Worm (Caenorhabditis elegans) whole organism, early embryonic: ENCODE results near the gene K11D12.13.

Experiments
- B0310.2 ChIP-seq: sonication (generic microtip); optimal IDR thresholded peaks from 2 replicates; lab custom pipeline; 2016; ENCODE audit warnings: mild to moderate bottlenecking, missing genetic modification characterization, missing compliant biosample characterization
- F13C5.2 ChIP-seq: sonication (generic microtip); optimal IDR thresholded peaks from 2 replicates; lab custom pipeline; 2017; ENCODE audit warnings: mild to moderate bottlenecking, missing genetic modification characterization, inconsistent platforms, missing compliant biosample characterization
- aly-1 ChIP-seq: sonication (generic microtip); optimal IDR thresholded peaks from 2 replicates; lab custom pipeline; 2016; ENCODE audit warnings: missing genetic modification characterization, missing compliant biosample characterization
- ama-1 ChIP-seq: fragments of 150-350 bp; optimal IDR thresholded peaks from 2 replicates; lab custom pipeline; 2014
- ceh-13 ChIP-seq: fragments of 200-800 bp; sonication (Bioruptor generic); optimal IDR thresholded peaks from 2 replicates; lab custom pipeline; 2018; ENCODE audit warnings: mild to moderate bottlenecking, missing genetic modification characterization, missing compliant biosample characterization
- ceh-36 ChIP-seq: sonication (generic microtip); optimal IDR thresholded peaks from 2 replicates; lab custom pipeline; 2016; ENCODE audit warnings: missing genetic modification characterization, inconsistent platforms, missing compliant biosample characterization
- ets-7 ChIP-seq: sonication (generic microtip); optimal IDR thresholded peaks from 2 replicates; lab custom pipeline; 2016; ENCODE audit warnings: missing genotype, missing genetic modification characterization, missing compliant biosample characterization
- flt-1 ChIP-seq: fragments of 200-800 bp; sonication (Bioruptor generic); IDR thresholded peaks from 2 replicates; pipeline ENCODE4 v1.3.6; 2022; ENCODE audit warnings: missing genetic modification characterization, missing compliant biosample characterization
- hmbx-1 ChIP-seq: sonication (generic microtip); optimal IDR thresholded peaks from 2 replicates; lab custom pipeline; 2016; ENCODE audit warnings: mild to moderate bottlenecking, missing genetic modification characterization, missing compliant biosample characterization
- hmg-4 ChIP-seq: fragments of 200-800 bp; sonication (Bioruptor generic); optimal IDR thresholded peaks from 2 replicates; lab custom pipeline; 2018; ENCODE audit warnings: mild to moderate bottlenecking, missing genetic modification characterization, missing compliant biosample characterization
- hnd-1 ChIP-seq: sonication (generic microtip); optimal IDR thresholded peaks from 2 replicates; lab custom pipeline; 2016; ENCODE audit warnings: missing genetic modification characterization, missing compliant biosample characterization
- pes-1 ChIP-seq: fragments of 200-800 bp; sonication (Bioruptor generic); IDR thresholded peaks from 2 replicates; pipeline ENCODE4 v1.3.6; 2022; ENCODE audit warnings: missing genetic modification reagents, missing genetic modification characterization, missing compliant biosample characterization
- scrt-1 ChIP-seq: fragments of 200-800 bp; sonication (Bioruptor generic); IDR thresholded peaks from 2 replicates; pipeline ENCODE4 v1.3.6; 2022; ENCODE audit warnings: missing genetic modification characterization, missing compliant biosample characterization
- sea-1 ChIP-seq: fragments of 200-800 bp; sonication (Bioruptor generic); conservative IDR thresholded peaks from 2 replicates; pipeline ENCODE4 v1.3.6; 2022; ENCODE audit warnings: missing genetic modification characterization, missing compliant biosample characterization
- tbx-11 ChIP-seq: fragments of 200-800 bp; sonication (Bioruptor generic); IDR thresholded peaks from 2 replicates; pipeline ENCODE4 v1.3.6; 2022; ENCODE audit warnings: missing genetic modification characterization, missing compliant biosample characterization
- tbx-37 ChIP-seq: fragments of 200-800 bp; sonication (Bioruptor generic); conservative IDR thresholded peaks from 2 replicates; pipeline ENCODE4 v1.3.6; 2022; ENCODE audit warnings: missing genetic modification reagents, missing genetic modification characterization, missing compliant biosample characterization
- tra-4 ChIP-seq: sonication (generic microtip); optimal IDR thresholded peaks from 2 replicates; lab custom pipeline; 2017; ENCODE audit warnings: missing genetic modification characterization, missing compliant biosample characterization

K11D12.13 gene

DNA sequence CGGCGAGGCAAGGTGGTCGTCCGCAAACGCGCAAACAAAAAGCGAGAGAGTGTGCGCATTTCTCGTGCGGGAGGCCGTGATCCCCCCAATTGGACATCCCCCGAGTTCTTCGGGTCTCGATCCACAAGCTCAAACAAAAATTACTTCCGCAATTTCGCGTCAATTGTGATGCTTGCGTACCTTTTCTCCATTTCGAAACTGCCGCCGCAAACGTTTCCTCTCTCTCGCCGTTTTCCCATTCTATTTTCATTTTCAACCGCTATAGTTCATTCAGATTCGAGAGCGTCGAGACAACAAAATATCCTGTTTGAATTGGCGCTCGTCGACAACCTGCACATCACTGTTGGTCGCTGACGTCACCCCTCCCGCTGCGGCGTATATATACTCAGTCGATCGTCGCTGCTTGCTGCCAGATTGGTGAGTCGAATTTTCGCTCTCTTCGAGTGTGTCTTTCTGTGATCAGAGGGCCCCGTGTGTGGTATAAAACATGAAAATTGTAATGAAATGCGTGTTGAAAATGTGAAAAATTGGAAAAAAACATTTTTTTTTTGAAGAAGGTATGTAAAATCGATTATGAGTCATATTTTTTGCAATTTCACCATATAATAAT is 16.2 kb downstream of the K11D12.13 start, which contains the start of the genes pqn-51 and K11D12.14:
TSS of gene pqn-51 (plus strand) at position 275 of the 610 bp plus-strand sequence.
TSS of gene K11D12.14 (plus strand) at position 304 of the 610 bp plus-strand sequence.
- 0 out of 2 replicates have a peak, but pooled peaks have one; percentile 32 for TF ChIP-seq pes-1 (GFP tag; lab: Robert Waterston, UW)
- TF ChIP-seq hnd-1: no peak
- TF ChIP-seq F13C5.2 (tag; lab: Kevin White, UChicago): peak; percentile 71
- TF ChIP-seq scrt-1 (GFP tag; lab: Robert Waterston, UW): peak; percentile 85
- no peak for TF ChIP-seq ceh-13 (GFP tag; lab: Kevin White, UChicago)
- 0 out of 2 replicates have a peak, but pooled peaks have one; percentile 20 for TF ChIP-seq flt-1 (GFP tag; lab: Robert Waterston, UW)
- no peak for TF ChIP-seq B0310.2
- peak; percentile 15 for TF ChIP-seq hmg-4 (GFP tag; lab: Kevin White, UChicago)
- TF ChIP-seq tra-4 (tag; lab: Kevin White, UChicago): no peak

DNA sequence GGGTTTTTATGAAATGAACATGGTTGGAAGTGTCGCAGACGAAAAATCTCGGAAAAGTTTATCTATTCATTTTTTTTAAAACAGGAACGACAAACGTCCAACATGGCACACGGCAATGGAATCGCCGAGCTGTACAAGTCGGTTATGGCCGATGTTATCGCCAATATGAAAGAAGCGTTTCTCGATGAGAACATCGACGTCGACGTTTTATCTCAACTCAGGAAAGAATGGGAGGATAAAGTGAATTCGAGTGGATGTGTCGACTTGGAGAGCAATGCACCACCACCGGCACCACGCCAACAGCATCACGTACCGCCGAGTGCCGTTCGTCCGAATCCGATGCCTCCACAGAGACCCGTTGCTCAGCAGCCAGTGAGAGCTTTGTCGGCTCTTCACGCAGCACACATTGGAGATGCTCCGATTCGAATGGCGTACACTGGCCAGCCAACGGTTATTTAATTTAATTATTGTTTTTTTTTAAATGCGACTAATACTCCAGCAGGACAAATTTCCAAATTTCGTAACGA is 16.9 kb downstream of the K11D12.13 start:
- no peak for TF ChIP-seq B0310.2
- no peak for TF ChIP-seq ceh-36
- TF ChIP-seq sea-1: no peak
- no peak for TF ChIP-seq ets-7 (tag; lab: Kevin White, UChicago)
- no peak for TF ChIP-seq scrt-1 (GFP tag; lab: Robert Waterston, UW)
- TF ChIP-seq tra-4 (tag; lab: Kevin White, UChicago): no peak

DNA sequence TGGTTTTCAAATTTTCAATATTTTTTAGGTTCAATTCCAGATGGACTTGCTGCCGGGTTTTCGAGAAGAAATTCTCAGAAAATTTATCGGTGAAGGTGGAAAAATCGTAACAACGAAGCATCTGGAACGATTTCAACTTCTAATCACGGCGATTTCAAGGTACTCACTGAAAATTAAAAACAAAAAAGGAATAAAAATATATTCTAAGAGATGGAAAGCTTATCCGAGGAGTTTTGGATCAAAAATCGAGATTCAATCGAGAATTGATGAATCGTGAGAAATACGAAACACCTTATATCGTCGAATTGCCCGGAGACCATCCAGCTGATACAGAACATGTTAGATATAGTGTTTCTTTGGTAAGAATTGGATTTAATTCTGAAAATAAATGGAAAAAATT is 19.0 kb downstream of the K11D12.13 start, which contains the start of gene K11D12.12:
TSS of gene K11D12.12 (plus strand) at position 29 of the 400 bp plus-strand sequence.
- TF ChIP-seq tbx-11 (GFP tag; lab: Robert Waterston, UW) (no peak), ceh-13 (GFP tag; lab: Kevin White, UChicago) (no peak)

DNA sequence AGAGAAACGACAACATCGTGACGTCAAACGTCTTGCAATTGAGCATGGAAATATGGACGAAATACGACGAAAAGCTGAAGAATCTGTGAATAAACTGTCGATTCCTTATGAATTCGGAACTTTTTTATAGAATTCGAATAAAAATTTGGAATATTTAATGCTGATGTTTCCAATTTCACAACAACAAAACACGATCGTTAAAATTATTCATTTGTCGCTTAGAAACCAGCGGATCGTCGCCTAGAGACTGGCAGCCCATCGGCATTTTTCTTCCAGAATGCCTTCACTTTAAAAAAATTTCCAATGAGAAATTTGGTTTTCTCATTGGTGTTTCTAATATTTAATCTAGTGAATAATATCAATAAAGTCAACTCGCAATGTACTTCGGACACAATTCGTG is 20.1 kb downstream of the K11D12.13 start, which contains the start of gene cwp-4:
TSS of gene cwp-4 (plus strand) at position 301 of the 400 bp plus-strand sequence.
- no peak for TF ChIP-seq hnd-1
- no peak for TF ChIP-seq tbx-11 (GFP tag; lab: Robert Waterston, UW)
- no peak for TF ChIP-seq flt-1 (GFP tag; lab: Robert Waterston, UW)
- no peak for TF ChIP-seq ama-1 (lab: Kevin White, UChicago)
- no peak for TF ChIP-seq ceh-13 (GFP tag; lab: Kevin White, UChicago)
- TF ChIP-seq tbx-37 (GFP tag; lab: Robert Waterston, UW): no peak
- TF ChIP-seq tra-4 (tag; lab: Kevin White, UChicago): no peak
- no peak for TF ChIP-seq pes-1 (GFP tag; lab: Robert Waterston, UW)
- TF ChIP-seq hmbx-1 (tag; lab: Kevin White, UChicago): no peak

DNA sequence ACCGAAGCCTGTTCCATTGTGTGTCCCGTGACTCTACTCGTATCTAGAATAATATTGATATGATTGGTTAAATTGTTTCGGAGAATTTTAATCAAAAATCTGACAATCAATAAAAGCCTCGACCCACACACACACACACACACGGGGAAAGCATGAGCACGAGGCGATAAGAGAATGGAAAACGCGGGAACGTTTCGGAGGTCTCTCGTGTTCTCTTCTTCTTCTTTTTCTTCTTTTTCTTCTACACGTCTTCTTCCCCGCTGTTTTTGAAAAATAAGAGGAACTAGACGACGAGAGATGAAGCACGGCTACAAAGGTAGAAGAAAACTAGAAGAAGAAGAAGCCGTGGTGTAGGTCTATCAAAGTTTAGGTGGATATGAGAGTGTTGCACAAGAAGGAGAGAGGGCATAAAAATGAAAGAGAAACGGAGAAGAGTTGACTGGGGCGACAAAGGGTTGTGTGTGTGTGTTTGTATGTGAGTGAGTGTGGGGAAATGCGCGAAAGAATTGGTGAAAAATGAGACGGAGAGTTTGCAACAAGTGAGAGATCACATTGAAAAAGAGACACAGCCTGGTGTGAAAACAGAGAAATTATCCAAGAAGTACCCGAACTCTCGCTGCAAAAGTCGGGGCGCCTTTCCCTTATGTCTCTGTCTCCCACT is 31.7 kb downstream of the K11D12.13 start, which contains the start of gene mlk-1:
TSS of gene mlk-1 (minus strand) at position 51 of the 661 bp plus-strand sequence.
- TF ChIP-seq F13C5.2 (tag; lab: Kevin White, UChicago) (peak; percentile 12), hmg-4 (GFP tag; lab: Kevin White, UChicago) (no peak), ceh-36 (no peak), ceh-13 (GFP tag; lab: Kevin White, UChicago) (no peak)

DNA sequence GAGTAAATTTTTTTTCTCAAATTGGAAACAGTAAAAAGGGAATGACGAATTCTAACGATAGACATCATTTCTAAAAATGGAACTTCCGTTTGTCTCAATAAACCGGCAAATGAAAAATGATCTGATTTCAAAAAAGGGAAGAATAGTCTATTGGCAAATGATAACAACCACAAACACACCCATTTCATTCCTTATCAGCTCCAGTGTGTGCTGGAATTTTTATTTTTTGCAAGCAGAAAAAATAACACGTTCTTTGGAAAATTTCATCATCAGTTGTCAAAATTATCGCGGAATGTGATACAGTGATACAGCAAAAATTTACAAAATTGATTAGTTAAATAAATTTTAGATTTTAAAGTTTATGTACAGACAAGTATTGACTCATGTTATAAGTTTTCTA is 34.2 kb downstream of the K11D12.13 start:
- TF ChIP-seq B0310.2 (no peak), ama-1 (lab: Kevin White, UChicago) (no peak), ets-7 (tag; lab: Kevin White, UChicago) (no peak), ceh-13 (GFP tag; lab: Kevin White, UChicago) (no peak), scrt-1 (GFP tag; lab: Robert Waterston, UW) (no peak), ceh-36 (no peak), aly-1 (tag; lab: Kevin White, UChicago) (no peak), tbx-37 (GFP tag; lab: Robert Waterston, UW) (no peak), sea-1 (no peak), tra-4 (tag; lab: Kevin White, UChicago) (no peak), flt-1 (GFP tag; lab: Robert Waterston, UW) (no peak), F13C5.2 (tag; lab: Kevin White, UChicago) (no peak), hnd-1 (no peak)

DNA sequence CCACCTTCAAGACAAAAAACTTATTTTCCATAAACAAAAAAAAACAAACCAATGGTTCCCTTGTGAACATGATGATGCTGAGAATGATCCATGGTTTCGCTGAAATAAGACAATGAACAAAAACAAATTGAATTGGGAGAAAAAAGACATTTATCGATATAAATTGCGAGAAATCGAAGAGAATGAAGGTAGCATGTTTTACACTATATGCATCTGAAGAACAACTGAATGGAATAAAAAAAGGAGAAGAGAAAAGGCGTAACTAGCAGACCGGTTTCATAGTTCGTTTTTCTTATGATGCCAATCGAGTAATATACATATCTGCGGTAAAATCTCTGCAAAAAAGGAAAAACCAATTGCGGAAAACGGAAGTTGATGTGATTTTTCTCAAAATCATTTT is 36.2 kb downstream of the K11D12.13 start, which contains the start of gene Y58A7A.1:
TSS of gene Y58A7A.1 (minus strand) at position 101 of the 400 bp plus-strand sequence.
- TF ChIP-seq tbx-11 (GFP tag; lab: Robert Waterston, UW) (no peak), sea-1 (no peak), ceh-36 (no peak)

DNA sequence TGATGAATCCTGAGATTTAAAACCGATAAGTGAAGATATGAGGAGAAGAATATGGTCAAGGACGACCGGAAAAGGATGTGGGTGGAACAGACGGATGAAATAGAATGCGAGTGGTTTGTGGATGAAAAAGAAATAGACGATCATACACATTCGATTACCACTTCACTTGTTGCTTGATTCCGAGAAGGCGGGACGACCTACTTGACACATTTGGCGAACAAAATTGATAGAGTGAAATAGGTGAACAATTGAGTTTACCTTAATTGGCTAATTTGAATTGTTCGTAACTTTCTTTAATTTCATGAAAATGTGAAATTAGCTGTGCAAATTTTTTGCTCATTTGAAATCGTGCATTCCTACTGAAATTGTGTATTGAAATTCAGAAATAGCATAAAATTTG is 38.9 kb downstream of the K11D12.13 start, which contains the start of gene Y58A7A.2:
TSS of gene Y58A7A.2 (minus strand) at position 101 of the 400 bp plus-strand sequence.
- no peak for TF ChIP-seq flt-1 (GFP tag; lab: Robert Waterston, UW)
- TF ChIP-seq pes-1 (GFP tag; lab: Robert Waterston, UW): no peak
- TF ChIP-seq tra-4 (tag; lab: Kevin White, UChicago): no peak
- no peak for TF ChIP-seq tbx-37 (GFP tag; lab: Robert Waterston, UW)
- no peak for TF ChIP-seq scrt-1 (GFP tag; lab: Robert Waterston, UW)
- TF ChIP-seq B0310.2: no peak
- TF ChIP-seq sea-1: no peak
- no peak for TF ChIP-seq aly-1 (tag; lab: Kevin White, UChicago)
- no peak for TF ChIP-seq hnd-1
- TF ChIP-seq ceh-13 (GFP tag; lab: Kevin White, UChicago): no peak
- TF ChIP-seq ama-1 (lab: Kevin White, UChicago): no peak
- no peak for TF ChIP-seq hmg-4 (GFP tag; lab: Kevin White, UChicago)
- no peak for TF ChIP-seq ets-7 (tag; lab: Kevin White, UChicago)
- TF ChIP-seq F13C5.2 (tag; lab: Kevin White, UChicago): no peak
- no peak for TF ChIP-seq ceh-36
- no peak for TF ChIP-seq hmbx-1 (tag; lab: Kevin White, UChicago)
- no peak for TF ChIP-seq tbx-11 (GFP tag; lab: Robert Waterston, UW)
